Worm (Caenorhabditis elegans) whole organism, early embryonic: ENCODE results near the gene rpl-25.1.

ENCODE experiments used
- B0310.2 ChIP-seq: sonication (generic microtip); optimal IDR thresholded peaks from 2 replicates; lab custom pipeline; 2016; ENCODE audit warnings: mild to moderate bottlenecking, missing genetic modification characterization, missing compliant biosample characterization
- F13C5.2 ChIP-seq: sonication (generic microtip); optimal IDR thresholded peaks from 2 replicates; lab custom pipeline; 2017; ENCODE audit warnings: mild to moderate bottlenecking, missing genetic modification characterization, inconsistent platforms, missing compliant biosample characterization
- aly-1 ChIP-seq: sonication (generic microtip); optimal IDR thresholded peaks from 2 replicates; lab custom pipeline; 2016; ENCODE audit warnings: missing genetic modification characterization, missing compliant biosample characterization
- ama-1 ChIP-seq: fragments of 150-350 bp; optimal IDR thresholded peaks from 2 replicates; lab custom pipeline; 2014
- ceh-13 ChIP-seq: fragments of 200-800 bp; sonication (Bioruptor generic); optimal IDR thresholded peaks from 2 replicates; lab custom pipeline; 2018; ENCODE audit warnings: mild to moderate bottlenecking, missing genetic modification characterization, missing compliant biosample characterization
- ceh-36 ChIP-seq: sonication (generic microtip); optimal IDR thresholded peaks from 2 replicates; lab custom pipeline; 2016; ENCODE audit warnings: missing genetic modification characterization, inconsistent platforms, missing compliant biosample characterization
- ets-7 ChIP-seq: sonication (generic microtip); optimal IDR thresholded peaks from 2 replicates; lab custom pipeline; 2016; ENCODE audit warnings: missing genotype, missing genetic modification characterization, missing compliant biosample characterization
- flt-1 ChIP-seq: fragments of 200-800 bp; sonication (Bioruptor generic); IDR thresholded peaks from 2 replicates; pipeline ENCODE4 v1.3.6; 2022; ENCODE audit warnings: missing genetic modification characterization, missing compliant biosample characterization
- hmbx-1 ChIP-seq: sonication (generic microtip); optimal IDR thresholded peaks from 2 replicates; lab custom pipeline; 2016; ENCODE audit warnings: mild to moderate bottlenecking, missing genetic modification characterization, missing compliant biosample characterization
- hmg-4 ChIP-seq: fragments of 200-800 bp; sonication (Bioruptor generic); optimal IDR thresholded peaks from 2 replicates; lab custom pipeline; 2018; ENCODE audit warnings: mild to moderate bottlenecking, missing genetic modification characterization, missing compliant biosample characterization
- hnd-1 ChIP-seq: sonication (generic microtip); optimal IDR thresholded peaks from 2 replicates; lab custom pipeline; 2016; ENCODE audit warnings: missing genetic modification characterization, missing compliant biosample characterization
- pes-1 ChIP-seq: fragments of 200-800 bp; sonication (Bioruptor generic); IDR thresholded peaks from 2 replicates; pipeline ENCODE4 v1.3.6; 2022; ENCODE audit warnings: missing genetic modification reagents, missing genetic modification characterization, missing compliant biosample characterization
- scrt-1 ChIP-seq: fragments of 200-800 bp; sonication (Bioruptor generic); IDR thresholded peaks from 2 replicates; pipeline ENCODE4 v1.3.6; 2022; ENCODE audit warnings: missing genetic modification characterization, missing compliant biosample characterization
- sea-1 ChIP-seq: fragments of 200-800 bp; sonication (Bioruptor generic); conservative IDR thresholded peaks from 2 replicates; pipeline ENCODE4 v1.3.6; 2022; ENCODE audit warnings: missing genetic modification characterization, missing compliant biosample characterization
- tbx-11 ChIP-seq: fragments of 200-800 bp; sonication (Bioruptor generic); IDR thresholded peaks from 2 replicates; pipeline ENCODE4 v1.3.6; 2022; ENCODE audit warnings: missing genetic modification characterization, missing compliant biosample characterization
- tbx-37 ChIP-seq: fragments of 200-800 bp; sonication (Bioruptor generic); conservative IDR thresholded peaks from 2 replicates; pipeline ENCODE4 v1.3.6; 2022; ENCODE audit warnings: missing genetic modification reagents, missing genetic modification characterization, missing compliant biosample characterization
- tra-4 ChIP-seq: sonication (generic microtip); optimal IDR thresholded peaks from 2 replicates; lab custom pipeline; 2017; ENCODE audit warnings: missing genetic modification characterization, missing compliant biosample characterization

rpl-25.1 gene

DNA sequence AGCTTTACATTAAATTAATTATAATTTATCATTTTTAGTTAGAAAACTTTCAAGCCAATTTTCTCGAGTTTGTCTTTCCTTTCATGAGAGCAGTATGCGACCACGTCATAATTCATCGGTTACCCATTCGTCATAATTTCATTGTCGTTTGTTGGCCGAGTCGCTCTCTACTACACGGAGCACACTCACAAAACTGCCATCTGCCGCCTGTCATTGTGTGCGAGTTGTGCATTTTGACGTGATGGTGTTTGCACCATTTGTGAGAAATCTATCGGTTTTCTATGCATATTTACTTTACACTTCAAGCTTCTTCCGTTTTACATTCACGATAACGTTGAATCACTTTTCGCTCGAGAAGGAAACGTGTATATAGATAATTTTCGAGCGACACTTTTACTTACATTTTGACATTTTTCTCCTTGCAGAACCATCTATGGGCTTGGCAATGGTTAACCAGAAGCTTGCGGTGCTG lies 8.2 kb upstream of the rpl-25.1 start, which contains the start of gene dhhc-10:
TSS of gene dhhc-10 (plus strand) at position 422 of the 472 bp plus-strand sequence.
- TF ChIP-seq F13C5.2 (peak; percentile 47), pes-1 (no peak)

DNA sequence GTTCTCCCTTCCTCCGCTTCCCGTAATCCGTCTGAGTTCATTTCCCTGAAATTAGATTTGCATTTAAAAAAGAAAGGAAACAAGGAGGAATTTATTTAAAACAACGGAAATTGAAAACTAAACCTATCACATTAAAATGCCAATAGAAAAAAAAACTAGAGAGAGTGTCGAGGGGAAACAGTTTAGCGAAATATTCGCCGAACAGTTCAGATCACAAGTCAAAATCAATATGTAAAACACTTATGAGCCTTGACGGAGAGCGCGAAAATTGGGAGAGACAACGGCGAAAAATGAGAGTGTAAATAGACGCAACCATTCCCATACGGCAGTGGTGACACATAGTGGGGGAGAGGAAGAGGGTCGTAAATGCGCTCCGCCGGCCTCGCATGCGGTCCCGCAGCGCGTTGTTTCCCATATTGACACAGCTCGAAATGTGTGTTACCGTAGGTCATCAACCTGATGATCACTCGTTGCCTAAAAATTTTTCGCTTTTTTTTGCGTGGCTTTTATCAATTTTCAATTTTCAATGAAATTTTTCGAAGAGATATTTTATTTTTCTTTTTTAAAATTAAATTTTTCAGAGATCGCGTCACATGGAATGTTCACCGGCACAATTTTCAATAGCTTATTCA lies 3.2 kb upstream of the rpl-25.1 start, which contains the start of the genes dnj-14 and glit-1:
TSS of gene dnj-14 (minus strand) at position 51 of the 632 bp plus-strand sequence.
TSS of gene glit-1 (plus strand) at position 582 of the 632 bp plus-strand sequence.
- TF ChIP-seq sea-1 (GFP tag; lab: Robert Waterston, UW) (peak; percentile 63; the same call in 1 of the 2 replicates), flt-1 (GFP tag; lab: Robert Waterston, UW) (peak; percentile 46; the same call in 1 of the 2 replicates), hmg-4 (peak; percentile 80), tbx-11 (GFP tag; lab: Robert Waterston, UW) (no peak), scrt-1 (GFP tag; lab: Robert Waterston, UW) (0 out of 2 replicates have a peak, but pooled peaks have one; percentile 18), aly-1 (tag; lab: Kevin White, UChicago) (peak; percentile 23), F13C5.2 (peak; percentile 55), tra-4 (no peak)

DNA sequence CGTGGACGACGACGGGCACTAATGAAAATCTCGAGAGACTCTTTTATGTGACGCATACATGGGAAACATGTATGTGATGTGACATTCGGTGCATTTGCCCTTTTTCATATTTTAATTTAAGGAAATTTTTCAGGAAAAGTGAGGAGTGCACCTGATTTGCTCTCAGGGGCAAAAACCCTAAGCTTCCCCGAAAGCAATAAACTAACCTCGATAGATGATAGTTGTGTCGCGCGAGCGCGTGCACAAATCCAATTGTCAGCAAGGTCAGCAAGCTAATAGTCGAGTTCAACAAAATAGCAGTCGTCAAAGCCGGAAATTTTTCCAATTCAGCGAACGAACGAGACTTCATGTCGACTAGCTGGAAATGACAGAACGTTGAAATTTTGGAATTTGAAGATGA lies 3.1 kb downstream of the rpl-25.1 start:
- TF ChIP-seq hmg-4 (no peak), flt-1 (GFP tag; lab: Robert Waterston, UW) (no peak), scrt-1 (GFP tag; lab: Robert Waterston, UW) (no peak), tra-4 (no peak), sea-1 (GFP tag; lab: Robert Waterston, UW) (no peak), hmbx-1 (no peak), B0310.2 (tag; lab: Kevin White, UChicago) (no peak), hnd-1 (tag; lab: Kevin White, UChicago) (no peak), aly-1 (tag; lab: Kevin White, UChicago) (no peak), ama-1 (lab: Kevin White, UChicago) (no peak), ets-7 (tag; lab: Kevin White, UChicago) (no peak), F13C5.2 (no peak), pes-1 (no peak), ceh-13 (GFP tag; lab: Kevin White, UChicago) (no peak), tbx-11 (GFP tag; lab: Robert Waterston, UW) (no peak), tbx-37 (GFP tag; lab: Robert Waterston, UW) (no peak), ceh-36 (tag; lab: Kevin White, UChicago) (no peak)

DNA sequence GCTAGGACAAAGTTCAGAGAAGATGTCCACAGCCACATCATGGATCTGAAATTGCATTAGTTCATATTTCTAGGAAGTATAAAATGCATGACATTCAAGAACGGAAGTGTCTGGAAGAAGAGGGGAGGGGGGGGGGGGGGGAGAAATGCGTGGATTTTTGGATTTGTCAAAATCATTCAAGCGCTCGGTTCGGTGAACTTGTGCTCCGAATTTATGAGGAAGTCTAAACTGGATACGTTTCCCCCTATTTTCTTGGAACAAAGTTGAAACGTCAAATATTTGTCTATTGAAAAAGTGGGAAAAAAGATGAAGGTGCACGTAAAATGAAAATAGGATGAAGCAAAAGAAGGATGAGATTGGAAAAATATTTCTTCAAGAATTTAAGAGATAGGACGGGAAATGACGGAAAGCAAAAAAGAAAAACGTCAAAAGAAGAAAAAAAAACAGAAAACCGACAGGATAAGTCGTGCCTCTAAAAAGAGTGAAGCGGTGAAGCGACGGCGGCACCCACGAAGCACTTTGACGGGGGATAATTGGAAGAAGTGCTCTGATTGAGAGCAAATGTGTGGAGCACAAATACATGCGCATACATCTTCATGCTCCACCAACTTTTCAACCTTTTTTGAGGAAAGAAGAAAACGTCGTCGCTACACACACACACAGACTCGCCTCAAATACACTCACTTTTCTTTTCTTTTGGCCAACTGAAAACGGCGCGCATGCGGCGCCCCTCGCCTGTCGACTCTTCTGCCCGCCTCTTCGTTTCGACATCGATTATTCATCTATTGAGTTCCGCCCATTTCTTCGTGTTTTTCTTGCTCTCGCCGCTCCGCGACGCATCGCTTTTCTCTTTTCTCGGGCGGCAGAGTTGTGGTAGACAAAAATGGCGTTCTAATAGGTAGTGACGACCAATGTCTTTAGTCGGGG lies 5.9 kb downstream of the rpl-25.1 start, which contains the start of gene F55D10.4:
TSS of gene F55D10.4 (minus strand) at position 51 of the 927 bp plus-strand sequence.
- TF ChIP-seq ceh-13 (GFP tag; lab: Kevin White, UChicago): no peak
- no peak for TF ChIP-seq ets-7 (tag; lab: Kevin White, UChicago)
- TF ChIP-seq ama-1 (lab: Kevin White, UChicago): no peak
- no peak for TF ChIP-seq pes-1
- no peak for TF ChIP-seq ceh-36 (tag; lab: Kevin White, UChicago)
- no peak for TF ChIP-seq tbx-11 (GFP tag; lab: Robert Waterston, UW)
- TF ChIP-seq flt-1 (GFP tag; lab: Robert Waterston, UW): no peak
- no peak for TF ChIP-seq B0310.2 (tag; lab: Kevin White, UChicago)
- TF ChIP-seq sea-1 (GFP tag; lab: Robert Waterston, UW): no peak
- TF ChIP-seq hmbx-1: no peak
- TF ChIP-seq tra-4: no peak
- TF ChIP-seq aly-1 (tag; lab: Kevin White, UChicago): no peak
- no peak for TF ChIP-seq F13C5.2
- no peak for TF ChIP-seq hnd-1 (tag; lab: Kevin White, UChicago)
- no peak for TF ChIP-seq hmg-4
- no peak for TF ChIP-seq scrt-1 (GFP tag; lab: Robert Waterston, UW)

DNA sequence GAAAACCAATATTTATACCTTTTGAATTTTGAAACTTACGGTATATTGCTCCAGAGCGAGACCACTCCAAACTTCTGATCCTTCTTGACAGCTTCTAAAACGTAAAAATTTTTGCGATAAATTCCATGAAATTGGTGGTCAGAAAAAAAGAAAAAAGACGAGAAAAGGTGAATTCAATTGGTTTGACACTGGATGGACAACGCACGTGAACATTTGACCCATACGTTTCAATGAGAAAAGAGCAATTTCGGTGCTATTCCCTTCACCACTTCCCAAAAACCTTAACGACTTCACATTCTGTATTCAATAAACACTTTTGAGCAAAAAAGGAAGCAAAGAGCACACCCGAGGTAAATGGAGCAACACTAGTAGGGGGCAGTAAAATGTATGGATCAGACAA lies 12.4 kb downstream of the rpl-25.1 start, which contains the start of gene acc-3:
TSS of gene acc-3 (minus strand) at position 101 of the 400 bp plus-strand sequence.
- TF ChIP-seq hnd-1 (tag; lab: Kevin White, UChicago) (no peak), ets-7 (tag; lab: Kevin White, UChicago) (no peak), sea-1 (GFP tag; lab: Robert Waterston, UW) (no peak), tra-4 (no peak)

DNA sequence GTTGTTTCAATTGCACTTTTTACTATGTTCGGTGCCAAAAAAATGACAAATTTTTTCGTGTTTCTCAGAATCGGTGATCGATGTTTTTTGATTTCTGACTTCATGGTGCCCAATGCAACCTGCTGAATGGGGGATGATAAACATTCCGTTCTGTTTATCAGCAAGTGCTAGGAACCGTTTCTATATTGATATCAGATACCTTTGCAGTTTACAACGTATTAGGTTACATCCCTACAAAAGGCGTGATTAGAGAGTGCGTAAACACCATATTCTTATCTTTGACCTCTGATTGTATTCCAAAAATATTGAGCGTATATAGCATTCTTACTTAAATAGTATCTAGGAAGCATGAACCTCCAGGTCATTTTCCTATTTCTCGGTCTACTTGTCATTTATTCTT lies 17.8 kb downstream of the rpl-25.1 start, which contains the start of gene aman-1:
TSS of gene aman-1 (plus strand) at position 344 of the 400 bp plus-strand sequence.
- no peak for TF ChIP-seq tbx-37 (GFP tag; lab: Robert Waterston, UW)
- TF ChIP-seq ceh-13 (GFP tag; lab: Kevin White, UChicago): no peak
- TF ChIP-seq aly-1 (tag; lab: Kevin White, UChicago): no peak
- TF ChIP-seq hnd-1 (tag; lab: Kevin White, UChicago): no peak
- no peak for TF ChIP-seq ets-7 (tag; lab: Kevin White, UChicago)
- no peak for TF ChIP-seq scrt-1 (GFP tag; lab: Robert Waterston, UW)
- TF ChIP-seq pes-1: no peak
- TF ChIP-seq B0310.2 (tag; lab: Kevin White, UChicago): no peak

DNA sequence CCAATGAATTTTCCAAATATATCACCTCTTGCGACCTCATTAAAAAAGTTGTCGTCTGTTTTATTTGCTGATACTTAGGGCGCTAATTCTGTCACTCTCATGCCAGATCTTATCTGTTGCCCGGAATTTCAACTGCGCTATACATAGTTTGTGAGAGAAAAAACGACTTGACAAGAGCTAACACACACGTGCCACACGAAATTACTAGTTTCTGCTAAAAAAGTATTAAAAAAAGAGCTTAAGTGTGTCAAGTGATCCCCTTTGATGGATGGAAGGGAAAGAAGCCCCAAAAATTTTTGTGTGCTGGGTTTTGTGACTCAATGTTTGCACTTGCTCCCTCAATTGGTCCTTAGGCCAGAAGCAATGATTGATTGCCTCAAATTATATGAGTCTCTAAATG lies 25.7 kb downstream of the rpl-25.1 start:
- TF ChIP-seq tbx-37 (GFP tag; lab: Robert Waterston, UW) (no peak), B0310.2 (tag; lab: Kevin White, UChicago) (no peak), ets-7 (tag; lab: Kevin White, UChicago) (no peak), sea-1 (GFP tag; lab: Robert Waterston, UW) (no peak), ceh-13 (GFP tag; lab: Kevin White, UChicago) (no peak), hmg-4 (no peak), tbx-11 (GFP tag; lab: Robert Waterston, UW) (no peak), pes-1 (no peak), aly-1 (tag; lab: Kevin White, UChicago) (no peak)
